Fruit fly (Drosophila melanogaster) whole organism, embryonic: Measurements from ENCODE around the gene CG9393.

ENCODE experiments used
- BtbVII ChIP-seq: fragments of 200-800 bp; sonication (Bioruptor generic); optimal IDR thresholded peaks from 3 replicates; lab custom pipeline; 2017; ENCODE audit warnings: missing biosample characterization, mild to moderate bottlenecking, missing genetic modification characterization
- CG11723 ChIP-seq: fragments of 200-800 bp; sonication (Bioruptor generic); optimal IDR thresholded peaks from 2 replicates; lab custom pipeline; 2017; ENCODE audit warnings: missing biosample characterization, mild to moderate bottlenecking, missing genetic modification characterization
- CG12236 ChIP-seq: fragments of 200-800 bp; sonication (Bioruptor generic); optimal IDR thresholded peaks from 2 replicates; lab custom pipeline; 2016; ENCODE audit warnings: missing biosample characterization, missing genetic modification characterization
- CG12391 ChIP-seq: fragments of 200-800 bp; sonication (Bioruptor generic); optimal IDR thresholded peaks from 3 replicates; lab custom pipeline; 2018; ENCODE audit warnings: missing biosample characterization, mild to moderate bottlenecking, missing genetic modification characterization, moderate library complexity
- CG1832 ChIP-seq: fragments of 200-800 bp; sonication (Bioruptor generic); optimal IDR thresholded peaks from 2 replicates; lab custom pipeline; 2017; ENCODE audit warnings: missing biosample characterization, mild to moderate bottlenecking, missing genetic modification characterization, inconsistent platforms
- CG31365 ChIP-seq: fragments of 200-800 bp; sonication (Bioruptor generic); optimal IDR thresholded peaks from 2 replicates; lab custom pipeline; 2018; ENCODE audit warnings: missing biosample characterization, mild to moderate bottlenecking, missing genetic modification characterization
- CG3163 ChIP-seq: fragments of 200-800 bp; sonication (Bioruptor generic); optimal IDR thresholded peaks from 3 replicates; lab custom pipeline; 2016; ENCODE audit warnings: missing biosample characterization, missing genetic modification characterization
- CG32532 ChIP-seq: fragments of 200-800 bp; sonication (Bioruptor generic); IDR thresholded peaks from 2 replicates; pipeline ENCODE4 v1.3.6; 2022; ENCODE audit warnings: missing biosample characterization, missing genetic modification characterization
- CG42726 ChIP-seq: fragments of 200-800 bp; sonication (Bioruptor generic); IDR thresholded peaks from 2 replicates; pipeline ENCODE4 v1.3.6; 2022; ENCODE audit warnings: missing biosample characterization, missing genetic modification characterization; ENCODE audit not compliant: partially characterized antibody
- CkIIα-i1 ChIP-seq: fragments of 200-800 bp; sonication (Bioruptor generic); IDR thresholded peaks from 2 replicates; pipeline ENCODE4 v1.3.6; 2022; ENCODE audit warnings: missing biosample characterization, missing genetic modification characterization
- Dp ChIP-seq: fragments of 200-800 bp; sonication (Bioruptor generic); optimal IDR thresholded peaks from 2 replicates; lab custom pipeline; 2018; ENCODE audit warnings: missing biosample characterization, mild to moderate bottlenecking, missing genetic modification characterization, moderate library complexity
- GATAe ChIP-seq: fragments of 200-800 bp; sonication (Bioruptor generic); conservative IDR thresholded peaks from 2 replicates; pipeline ENCODE4 v1.3.6; 2022; ENCODE audit warnings: missing biosample characterization, missing genetic modification characterization
- H15 ChIP-seq: fragments of 200-800 bp; sonication (Bioruptor generic); IDR thresholded peaks from 3 replicates; pipeline ENCODE4 v1.3.6; 2022; ENCODE audit warnings: missing biosample characterization, missing genetic modification characterization
- H2.0 ChIP-seq: fragments of 200-800 bp; sonication (Bioruptor generic); IDR thresholded peaks from 2 replicates; pipeline ENCODE4 v1.3.6; 2022; ENCODE audit warnings: missing biosample characterization, missing genetic modification characterization
- HHEX ChIP-seq: fragments of 200-800 bp; sonication (Bioruptor generic); optimal IDR thresholded peaks from 3 replicates; lab custom pipeline; 2017; ENCODE audit warnings: missing biosample characterization, mild to moderate bottlenecking, missing genetic modification characterization, missing genetic modification reagents
- Hr51 ChIP-seq, 2 experiments: fragments of 200-800 bp; sonication (Bioruptor generic); optimal IDR thresholded peaks; 2 replicates in 1 of 2; 3 replicates in 1 of 2; lab custom pipeline; 2016 to 2018; ENCODE audit warnings: missing biosample characterization in 2 of 2, missing genetic modification characterization in 2 of 2, mild to moderate bottlenecking in 1 of 2, moderate library complexity in 1 of 2
- MTF-1 ChIP-seq: fragments of 200-800 bp; sonication (Bioruptor generic); optimal IDR thresholded peaks from 2 replicates; lab custom pipeline; 2018; ENCODE audit warnings: missing biosample characterization, mild to moderate bottlenecking, missing genetic modification characterization, borderline replicate concordance
- Med ChIP-seq: fragments of 200-800 bp; sonication (Bioruptor generic); peaks from one replicate; lab custom pipeline; 2016; ENCODE audit warnings: missing biosample characterization, missing genetic modification characterization, mild to moderate bottlenecking, inconsistent platforms, moderate library complexity
- Meics ChIP-seq: fragments of 200-800 bp; sonication (Bioruptor generic); optimal IDR thresholded peaks from 2 replicates; lab custom pipeline; 2017; ENCODE audit warnings: missing biosample characterization, mild to moderate bottlenecking, missing genetic modification characterization
- NfI ChIP-seq: fragments of 200-800 bp; sonication (Bioruptor generic); optimal IDR thresholded peaks from 3 replicates; lab custom pipeline; 2018; ENCODE audit warnings: missing biosample characterization, mild to moderate bottlenecking, missing genetic modification characterization, moderate library complexity
- Optix ChIP-seq: fragments of 200-800 bp; sonication (Bioruptor generic); IDR thresholded peaks from 3 replicates; pipeline ENCODE4 v1.3.6; 2022; ENCODE audit warnings: missing biosample characterization, missing genetic modification characterization
- Ravus ChIP-seq: fragments of 200-800 bp; sonication (Bioruptor generic); IDR thresholded peaks from 2 replicates; pipeline ENCODE4 v1.3.6; 2022; ENCODE audit warnings: missing biosample characterization, missing genetic modification characterization
- Sox100B ChIP-seq: fragments of 200-800 bp; sonication (Bioruptor generic); optimal IDR thresholded peaks from 3 replicates; lab custom pipeline; 2018; ENCODE audit warnings: missing biosample characterization, mild to moderate bottlenecking, missing genetic modification characterization
- YL-1 ChIP-seq: fragments of 200-800 bp; sonication (Bioruptor generic); optimal IDR thresholded peaks from 3 replicates; lab custom pipeline; 2017; ENCODE audit warnings: missing biosample characterization, mild to moderate bottlenecking, missing genetic modification characterization
- ac ChIP-seq: fragments of 200-800 bp; sonication (Bioruptor generic); optimal IDR thresholded peaks from 3 replicates; lab custom pipeline; 2017; ENCODE audit warnings: missing biosample characterization, mild to moderate bottlenecking, missing genetic modification characterization
- ato ChIP-seq: fragments of 200-800 bp; sonication (Bioruptor generic); IDR thresholded peaks from 2 replicates; pipeline ENCODE4 v1.3.6; 2022; ENCODE audit warnings: missing biosample characterization, missing genetic modification characterization; ENCODE audit not compliant: partially characterized antibody
- crp ChIP-seq, 2 experiments: fragments of 200-800 bp; sonication (Bioruptor generic); optimal IDR thresholded peaks; 2 replicates in 1 of 2; 3 replicates in 1 of 2; lab custom pipeline; 2017; ENCODE audit warnings: missing biosample characterization in 2 of 2, missing genetic modification characterization in 2 of 2, mild to moderate bottlenecking in 1 of 2, moderate library complexity in 1 of 2
- da ChIP-seq: fragments of 200-800 bp; sonication (Bioruptor generic); optimal IDR thresholded peaks from 2 replicates; lab custom pipeline; 2016; ENCODE audit warnings: missing biosample characterization, missing genetic modification characterization
- eve ChIP-seq, 2 experiments: fragments of >200 bp; optimal IDR thresholded peaks; 2 replicates each; lab custom pipeline; 2017; ENCODE audit warnings: missing biosample characterization in 2 of 2, missing genetic modification characterization in 2 of 2
- fd102C ChIP-seq: fragments of 200-800 bp; sonication (Bioruptor generic); optimal IDR thresholded peaks from 2 replicates; lab custom pipeline; 2018; ENCODE audit warnings: missing biosample characterization, mild to moderate bottlenecking, missing genetic modification characterization, moderate library complexity
- fru ChIP-seq: fragments of >200 bp; optimal IDR thresholded peaks from 2 replicates; lab custom pipeline; 2017
- gcm2 ChIP-seq: fragments of 200-800 bp; sonication (Bioruptor generic); optimal IDR thresholded peaks from 2 replicates; lab custom pipeline; 2016; ENCODE audit warnings: missing biosample characterization, missing genetic modification characterization
- gro ChIP-seq: fragments of 200-800 bp; sonication (Bioruptor generic); optimal IDR thresholded peaks from 2 replicates; lab custom pipeline; 2016; ENCODE audit warnings: missing biosample characterization, missing genetic modification characterization
- ham ChIP-seq: fragments of 200-800 bp; sonication (Bioruptor generic); IDR thresholded peaks from 2 replicates; pipeline ENCODE4 v1.3.6; 2022; ENCODE audit warnings: missing biosample characterization, missing genetic modification characterization
- jigr1 ChIP-seq: fragments of 200-800 bp; sonication (Bioruptor generic); IDR thresholded peaks from 3 replicates; pipeline ENCODE4 v1.3.6; 2022; ENCODE audit warnings: missing biosample characterization, missing genetic modification characterization
- otp ChIP-seq: fragments of 200-800 bp; sonication (Bioruptor generic); IDR thresholded peaks from 3 replicates; pipeline ENCODE4, ENCODE4 v1.3.6; 2022; ENCODE audit warnings: missing biosample characterization, missing genetic modification characterization
- pb ChIP-seq: fragments of 200-800 bp; sonication (Bioruptor generic); optimal IDR thresholded peaks from 3 replicates; lab custom pipeline; 2016; ENCODE audit warnings: missing biosample characterization, missing genetic modification characterization
- scrt ChIP-seq: fragments of 200-800 bp; sonication (Bioruptor generic); optimal IDR thresholded peaks from 2 replicates; lab custom pipeline; 2018; ENCODE audit warnings: missing biosample characterization, mild to moderate bottlenecking, missing genetic modification characterization, moderate library complexity
- shn ChIP-seq: fragments of 200-800 bp; sonication (Bioruptor generic); optimal IDR thresholded peaks from 3 replicates; lab custom pipeline; 2016; ENCODE audit warnings: missing biosample characterization, missing genetic modification characterization
- slbo ChIP-seq: fragments of 200-800 bp; sonication (Bioruptor generic); IDR thresholded peaks from 2 replicates; pipeline ENCODE4 v1.3.6; 2022; ENCODE audit warnings: missing biosample characterization, missing genetic modification characterization
- sna ChIP-seq: fragments of 200-800 bp; sonication (Bioruptor generic); IDR thresholded peaks from 2 replicates; pipeline ENCODE4 v1.3.6; 2022; ENCODE audit warnings: missing biosample characterization, missing genetic modification characterization; ENCODE audit not compliant: partially characterized antibody
- sob ChIP-seq: fragments of 200-800 bp; sonication (Bioruptor generic); IDR thresholded peaks from 2 replicates; pipeline ENCODE4 v1.3.6; 2022; ENCODE audit warnings: missing biosample characterization, missing genetic modification characterization
- sug ChIP-seq: fragments of 200-800 bp; optimal IDR thresholded peaks from 2 replicates; lab custom pipeline; 2019; ENCODE audit warnings: missing biosample characterization, mild to moderate bottlenecking, missing genetic modification characterization, moderate library complexity
- trem ChIP-seq: fragments of 200-800 bp; optimal IDR thresholded peaks from 3 replicates; lab custom pipeline; 2019; ENCODE audit warnings: missing biosample characterization, mild to moderate bottlenecking, missing genetic modification characterization, moderate library complexity
- vvl ChIP-seq: fragments of 200-800 bp; sonication (Bioruptor generic); IDR thresholded peaks from 2 replicates; pipeline ENCODE4 v1.3.6; 2022; ENCODE audit warnings: missing biosample characterization, missing genetic modification characterization
- yki ChIP-seq: fragments of >200 bp; optimal IDR thresholded peaks from 3 replicates; lab custom pipeline; 2018
- zfh1 ChIP-seq: fragments of 200-800 bp; sonication (Bioruptor generic); IDR thresholded peaks from 3 replicates; pipeline ENCODE4 v1.3.6; 2022; ENCODE audit warnings: missing biosample characterization, missing genetic modification characterization
- zfh2 ChIP-seq: fragments of 200-800 bp; sonication (Bioruptor generic); optimal IDR thresholded peaks from 2 replicates; lab custom pipeline; 2016; ENCODE audit warnings: missing biosample characterization, missing genetic modification characterization

The CG9393 gene

dm6 chr3R:9533181-9534124, 30.0 kb downstream of the CG9393 start (continued):
- TF ChIP-seq da (GFP tag; lab: Kevin White, UChicago), result peak; percentile 66
- TF ChIP-seq CG32532 (GFP tag; lab: Robert Waterston, UW), result peak; percentile 92
- peak; percentile 20 for TF ChIP-seq fd102C (GFP tag; lab: Kevin White, UChicago)
- peak; percentile 68 for TF ChIP-seq gcm2
- TF ChIP-seq CkIIα-i1, result 0 out of 2 replicates have a peak, but pooled peaks have one; percentile 30
- TF ChIP-seq CG11723, result peak; percentile 96
- peak; percentile 92 for TF ChIP-seq shn (GFP tag; lab: Kevin White, UChicago)
- TF ChIP-seq trem (tag; lab: Kevin White, UChicago), result peak; percentile 82
- peak; percentile 13 for TF ChIP-seq Dp (GFP tag; lab: Kevin White, UChicago)
- peak; percentile 98 for TF ChIP-seq Meics (GFP tag; lab: Kevin White, UChicago)
- TF ChIP-seq sna (GFP tag; lab: Robert Waterston, UW), result no peak
- peak; percentile 63 for TF ChIP-seq CG3163 (GFP tag; lab: Kevin White, UChicago)
- TF ChIP-seq CG12391 (tag; lab: Kevin White, UChicago), result peak; percentile 94
- TF ChIP-seq ato, result no peak
- no peak for TF ChIP-seq CG1832
- peak; percentile 93 for TF ChIP-seq sug
- TF ChIP-seq ham (GFP tag; lab: Robert Waterston, UW), result no peak
- peak; percentile 99 for TF ChIP-seq Sox100B (GFP tag; lab: Kevin White, UChicago)
- TF ChIP-seq vvl, result peak; percentile 88
- peak; percentile 97 for TF ChIP-seq Med (GFP tag; lab: Kevin White, UChicago)
- TF ChIP-seq otp (GFP tag; lab: Robert Waterston, UW), result 0 out of 3 replicates have a peak, but pooled peaks have one; percentile 19
- TF ChIP-seq gro (GFP tag; lab: Kevin White, UChicago), result peak; percentile 92
- TF ChIP-seq NfI (GFP tag; lab: Kevin White, UChicago), result peak; percentile 95
- TF ChIP-seq zfh1 (GFP tag; lab: Robert Waterston, UW), result peak; percentile 83
- peak; percentile 91 to 98 for TF ChIP-seq Hr51 (GFP tag; optimal IDR thresholded peaks at IDR 0.05; lab: Kevin White, UChicago)
- peak; percentile 85 for TF ChIP-seq YL-1 (GFP tag; lab: Kevin White, UChicago)
- 0 out of 2 replicates have a peak, but pooled peaks have one; percentile 15 for TF ChIP-seq GATAe (GFP tag; lab: Robert Waterston, UW)
- TF ChIP-seq pb, result peak; percentile 91
- peak; percentile 69 for TF ChIP-seq H2.0 (GFP tag; lab: Robert Waterston, UW)
- TF ChIP-seq scrt (GFP tag; lab: Kevin White, UChicago), result peak; percentile 92
- peak; percentile 74 for TF ChIP-seq CG31365 (tag; lab: Kevin White, UChicago)
- peak in 1 of 2 experiments; percentile 100 for TF ChIP-seq eve (GFP tag; optimal IDR thresholded peaks at IDR 0.05; lab: Kevin White, UChicago)
- peak; percentile 97 for TF ChIP-seq HHEX (GFP tag; lab: Kevin White, UChicago)
- TF ChIP-seq zfh2 (GFP tag; lab: Kevin White, UChicago), result peak; percentile 95
- TF ChIP-seq BtbVII (GFP tag; lab: Kevin White, UChicago), result peak; percentile 99
- TF ChIP-seq sob, result peak; percentile 85
- TF ChIP-seq Ravus, result peak; percentile 56
- TF ChIP-seq Optix (GFP tag; lab: Robert Waterston, UW), result peak; percentile 84
- peak; percentile 69 for TF ChIP-seq CG12236 (GFP tag; lab: Kevin White, UChicago)
- peak; percentile 79; the same call in 2 of the 3 replicates for TF ChIP-seq H15
- peak; percentile 57 for TF ChIP-seq MTF-1 (GFP tag; lab: Kevin White, UChicago)
- TF ChIP-seq crp (GFP tag; optimal IDR thresholded peaks at IDR 0.05; lab: Kevin White, UChicago), result peak in 1 of 2 experiments; percentile 70
- TF ChIP-seq yki (lab: Kevin White, UChicago), result peak; percentile 53
- TF ChIP-seq CG42726 (GFP tag; lab: Robert Waterston, UW), result 0 out of 2 replicates have a peak, but pooled peaks have one; percentile 1
- peak; percentile 70 for TF ChIP-seq ac
- TF ChIP-seq jigr1, result peak; percentile 87
- TF ChIP-seq fru (lab: Kevin White, UChicago), result no peak
- TF ChIP-seq slbo (GFP tag; lab: Robert Waterston, UW), result peak; percentile 90
